Fruit fly (Drosophila melanogaster): ENCODE results near the gene Dnaaf5.

Gene Dnaaf5

dm6 chr3R:14346838-14347745 is 14.5 kb downstream of the Dnaaf5 start (continued):
- peak; percentile 34; the same call in 1 of the 2 replicates for TF ChIP-seq E2f2 (GFP tag; IDR thresholded peaks at IDR 0.05)
- peak; percentile 30; the same call in 1 of the 2 replicates for TF ChIP-seq Drgx (GFP tag; IDR thresholded peaks at IDR 0.05)
- peak; percentile 42 for TF ChIP-seq CG15011 (GFP tag; optimal IDR thresholded peaks at IDR 0.05)
- peak; percentile 49; the same call in 1 of the 2 replicates for TF ChIP-seq sob (GFP tag; IDR thresholded peaks at IDR 0.05)
- TF ChIP-seq CG8924 (tag; optimal IDR thresholded peaks at IDR 0.05) = peak; percentile 65
- TF ChIP-seq D (optimal IDR thresholded peaks at IDR 0.05) = no peak
- TF ChIP-seq D (GFP tag; optimal IDR thresholded peaks at IDR 0.05) = peak; percentile 53
- no peak for TF ChIP-seq dan (GFP tag; IDR thresholded peaks at IDR 0.05)
- TF ChIP-seq Hmx (GFP tag; optimal IDR thresholded peaks at IDR 0.05) = no peak
- TF ChIP-seq CG12155 (GFP tag; optimal IDR thresholded peaks at IDR 0.05) = peak; percentile 36
- peak; percentile 77 for TF ChIP-seq CG2678 (tag; optimal IDR thresholded peaks at IDR 0.05)
- TF ChIP-seq Max (GFP tag; optimal IDR thresholded peaks at IDR 0.05) = peak; percentile 36
- TF ChIP-seq Usf (GFP tag; optimal IDR thresholded peaks at IDR 0.05) = no peak
- peak; percentile 5 for TF ChIP-seq CTCF (GFP tag; optimal IDR thresholded peaks at IDR 0.05)
- no peak for TF ChIP-seq CG9215 (GFP tag; IDR thresholded peaks at IDR 0.05)
- peak; percentile 18 for TF ChIP-seq sqz (GFP tag; optimal IDR thresholded peaks at IDR 0.05)
- TF ChIP-seq Nf-YB (GFP tag; optimal IDR thresholded peaks at IDR 0.05) = no peak
- TF ChIP-seq CG12942 (GFP tag; optimal IDR thresholded peaks at IDR 0.05) = peak; percentile 12
- TF ChIP-seq CG32772 (GFP tag; IDR thresholded peaks at IDR 0.05) = 0 out of 2 replicates have a peak, but pooled peaks have one; percentile 13
- TF ChIP-seq CG4424 (GFP tag; optimal IDR thresholded peaks at IDR 0.05) = peak; percentile 64
- TF ChIP-seq sug (tag; optimal IDR thresholded peaks at IDR 0.05) = no peak
- TF ChIP-seq sens (GFP tag) = peak; percentile 83
- no peak for TF ChIP-seq schlank (tag; optimal IDR thresholded peaks at IDR 0.05)
- no peak for TF ChIP-seq tup (GFP tag; optimal IDR thresholded peaks at IDR 0.05)
- TF ChIP-seq CG9797 (GFP tag; optimal IDR thresholded peaks at IDR 0.05) = no peak
- no peak for TF ChIP-seq NK7.1 (GFP tag; optimal IDR thresholded peaks at IDR 0.05)
- TF ChIP-seq az2 (GFP tag; optimal IDR thresholded peaks at IDR 0.05) = peak; percentile 40
- no peak for TF ChIP-seq stwl (tag; optimal IDR thresholded peaks at IDR 0.05)
- TF ChIP-seq Sox100B (GFP tag; optimal IDR thresholded peaks at IDR 0.05) = peak; percentile 49
- peak; percentile 80 for TF ChIP-seq Med (GFP tag)
- TF ChIP-seq p53 (GFP tag; optimal IDR thresholded peaks at IDR 0.05) = no peak
- no peak for TF ChIP-seq CG8765 (GFP tag; IDR thresholded peaks at IDR 0.05)
- no peak for TF ChIP-seq gce (GFP tag; IDR thresholded peaks at IDR 0.05)
- peak; percentile 31 for TF ChIP-seq CG14710 (tag; optimal IDR thresholded peaks at IDR 0.05)
- TF ChIP-seq Atf-2 (GFP tag; optimal IDR thresholded peaks at IDR 0.05) = peak; percentile 12
- peak; percentile 49 for TF ChIP-seq CG18262 (tag; optimal IDR thresholded peaks at IDR 0.05)
- peak; percentile 68 for TF ChIP-seq Oli (tag; optimal IDR thresholded peaks at IDR 0.05)
- TF ChIP-seq fd96Cb (tag; optimal IDR thresholded peaks at IDR 0.05) = peak; percentile 65
- TF ChIP-seq Six4 (GFP tag; optimal IDR thresholded peaks at IDR 0.05) = no peak
- TF ChIP-seq CG2199 (GFP tag; IDR thresholded peaks at IDR 0.05) = peak; percentile 61; the same call in 1 of the 3 replicates
- peak; percentile 26 for TF ChIP-seq CG1602 (GFP tag; optimal IDR thresholded peaks at IDR 0.05)
- TF ChIP-seq da (GFP tag; optimal IDR thresholded peaks at IDR 0.05) = no peak
- TF ChIP-seq Hey (tag; optimal IDR thresholded peaks at IDR 0.05) = no peak
- TF ChIP-seq oc (tag; optimal IDR thresholded peaks at IDR 0.05) = no peak
- TF ChIP-seq rib (GFP tag; IDR thresholded peaks at IDR 0.05) = no peak
- TF ChIP-seq onecut (GFP tag; IDR thresholded peaks at IDR 0.05) = 0 out of 2 replicates have a peak, but pooled peaks have one; percentile 11
- TF ChIP-seq CG6654 (GFP tag; optimal IDR thresholded peaks at IDR 0.05) = peak; percentile 12
- no peak for TF ChIP-seq CHES-1-like (GFP tag; optimal IDR thresholded peaks at IDR 0.05)
- TF ChIP-seq HLHmδ (GFP tag; optimal IDR thresholded peaks at IDR 0.05) = no peak
- TF ChIP-seq dpn (GFP tag; optimal IDR thresholded peaks at IDR 0.05) = peak; percentile 22 to 34
